Worm (Caenorhabditis elegans) whole organism, midembryonic: ENCODE data around the gene rps-8.

Experiments used
- T22C8.4 ChIP-seq: fragments of 200-800 bp; sonication (Bioruptor generic); IDR thresholded peaks from 2 replicates; pipeline ENCODE4 v1.3.6; 2022; ENCODE audit warnings: missing genetic modification characterization, missing compliant biosample characterization
- cog-1 ChIP-seq: sonication (generic microtip); optimal IDR thresholded peaks from 2 replicates; lab custom pipeline; 2016; ENCODE audit warnings: missing genetic modification characterization, missing compliant biosample characterization
- flt-1 ChIP-seq: fragments of 200-800 bp; sonication (Bioruptor generic); IDR thresholded peaks from 2 replicates; pipeline ENCODE4 v1.3.6; 2022; ENCODE audit warnings: missing genetic modification characterization, missing compliant biosample characterization
- klf-2 ChIP-seq: fragments of 200-800 bp; sonication (Bioruptor generic); conservative IDR thresholded peaks from 2 replicates; pipeline ENCODE4 v1.3.6; 2022; ENCODE audit warnings: missing genetic modification reagents, missing genetic modification characterization, missing compliant biosample characterization
- med-1 ChIP-seq: sonication (generic microtip); optimal IDR thresholded peaks from 2 replicates; lab custom pipeline; 2017; ENCODE audit warnings: missing genetic modification characterization, mild to moderate bottlenecking, missing compliant biosample characterization, antibody characterized with exemption, missing genetic modification reagents; ENCODE audit not compliant: insufficient read depth
- ref-1 ChIP-seq: fragments of 200-800 bp; sonication (Bioruptor generic); conservative IDR thresholded peaks from 2 replicates; pipeline ENCODE4 v1.3.6; 2022; ENCODE audit warnings: missing genetic modification reagents, missing genetic modification characterization, missing compliant biosample characterization
- tab-1 ChIP-seq: fragments of 200-800 bp; sonication (Bioruptor generic); IDR thresholded peaks from 2 replicates; pipeline ENCODE4 v1.3.6; 2022; ENCODE audit warnings: missing genetic modification characterization, missing compliant biosample characterization
- ztf-23 ChIP-seq: fragments of 200-800 bp; sonication (Bioruptor generic); IDR thresholded peaks from 2 replicates; pipeline ENCODE4 v1.3.6; 2022; ENCODE audit warnings: missing genetic modification reagents, missing genetic modification characterization, missing compliant biosample characterization
- ztf-29 ChIP-seq: fragments of 200-800 bp; sonication (Bioruptor generic); IDR thresholded peaks from 2 replicates; pipeline ENCODE4 v1.3.6; 2022; ENCODE audit warnings: missing genetic modification reagents, missing genetic modification characterization, missing compliant biosample characterization

ce11 chrIV:7320688-7321087, 7.0 kb upstream of the rps-8 start:
- TF ChIP-seq tab-1 (GFP tag; lab: Robert Waterston, UW) (no peak), cog-1 (tag; lab: Kevin White, UChicago) (no peak), med-1 (GFP tag; lab: Kevin White, UChicago) (no peak), klf-2 (GFP tag; lab: Robert Waterston, UW) (no peak), T22C8.4 (GFP tag; lab: Robert Waterston, UW) (no peak), ztf-23 (GFP tag; lab: Robert Waterston, UW) (no peak), flt-1 (no peak), ztf-29 (GFP tag; lab: Robert Waterston, UW) (no peak), ref-1 (GFP tag; lab: Robert Waterston, UW) (no peak)
